Fruit fly (Drosophila melanogaster) whole organism, embryonic: Measurements from ENCODE around the gene Pdxk.

Experiments used
- Antp ChIP-seq: fragments of 200-800 bp; sonication (Bioruptor generic); optimal IDR thresholded peaks from 3 replicates; lab custom pipeline; 2016; ENCODE audit warnings: missing biosample characterization, missing genetic modification characterization
- Awh ChIP-seq: fragments of 200-800 bp; sonication (Bioruptor generic); IDR thresholded peaks from 2 replicates; pipeline ENCODE4, ENCODE4 v1.3.6; 2022; ENCODE audit warnings: missing biosample characterization, missing genetic modification characterization
- CG10209 ChIP-seq: fragments of 200-800 bp; sonication (Bioruptor generic); optimal IDR thresholded peaks from 3 replicates; lab custom pipeline; 2017; ENCODE audit warnings: missing biosample characterization, mild to moderate bottlenecking, missing genetic modification characterization, missing genetic modification reagents
- CG12391 ChIP-seq: fragments of 200-800 bp; sonication (Bioruptor generic); optimal IDR thresholded peaks from 3 replicates; lab custom pipeline; 2018; ENCODE audit warnings: missing biosample characterization, mild to moderate bottlenecking, missing genetic modification characterization, moderate library complexity
- CG12659 ChIP-seq: fragments of 200-800 bp; sonication (Bioruptor generic); optimal IDR thresholded peaks from 3 replicates; lab custom pipeline; 2017; ENCODE audit warnings: mild to moderate bottlenecking, missing biosample characterization, missing genetic modification reagents, missing genetic modification characterization
- CG12769 ChIP-seq: fragments of 200-800 bp; sonication (Bioruptor generic); optimal IDR thresholded peaks from 2 replicates; lab custom pipeline; 2019; ENCODE audit warnings: missing biosample characterization, mild to moderate bottlenecking, missing genetic modification characterization, moderate library complexity
- CG14050 ChIP-seq: fragments of 200-800 bp; sonication (Bioruptor generic); IDR thresholded peaks from 3 replicates; pipeline ENCODE4 v1.3.6; 2022; ENCODE audit warnings: missing biosample characterization, missing genetic modification characterization
- CG14441 ChIP-seq: fragments of 200-800 bp; sonication (Bioruptor generic); IDR thresholded peaks from 2 replicates; pipeline ENCODE4 v1.3.6; 2022; ENCODE audit warnings: missing biosample characterization, missing genetic modification characterization
- CG14860 ChIP-seq: fragments of 200-800 bp; sonication (Bioruptor generic); IDR thresholded peaks from 3 replicates; pipeline ENCODE4 v1.3.6; 2022; ENCODE audit warnings: missing biosample characterization, missing genetic modification characterization; ENCODE audit not compliant: partially characterized antibody
- CG15601 ChIP-seq: fragments of 200-800 bp; sonication (Bioruptor generic); optimal IDR thresholded peaks from 3 replicates; lab custom pipeline; 2019; ENCODE audit warnings: missing biosample characterization, mild to moderate bottlenecking, missing genetic modification characterization, moderate library complexity
- CG1603 ChIP-seq: fragments of 200-800 bp; sonication (Bioruptor generic); optimal IDR thresholded peaks from 2 replicates; lab custom pipeline; 2019; ENCODE audit warnings: missing biosample characterization, mild to moderate bottlenecking, missing genetic modification characterization, moderate library complexity
- CG17186 ChIP-seq: fragments of 200-800 bp; sonication (Bioruptor generic); optimal IDR thresholded peaks from 3 replicates; lab custom pipeline; 2017; ENCODE audit warnings: missing biosample characterization, missing genetic modification reagents, missing genetic modification characterization
- CG17328 ChIP-seq: fragments of 200-800 bp; sonication (Bioruptor generic); IDR thresholded peaks from 2 replicates; pipeline ENCODE4 v1.3.6; 2022; ENCODE audit warnings: missing biosample characterization, missing genetic modification characterization
- CG17361 ChIP-seq: fragments of 200-800 bp; sonication (Bioruptor generic); IDR thresholded peaks from 3 replicates; pipeline ENCODE4 v1.3.6; 2022; ENCODE audit warnings: missing biosample characterization, missing genetic modification characterization
- CG17829 ChIP-seq: fragments of 200-800 bp; optimal IDR thresholded peaks from 2 replicates; lab custom pipeline; 2019; ENCODE audit warnings: missing biosample characterization, mild to moderate bottlenecking, missing genetic modification characterization, moderate library complexity
- CG2678 ChIP-seq: fragments of 200-800 bp; sonication (Bioruptor generic); optimal IDR thresholded peaks from 3 replicates; lab custom pipeline; 2019; ENCODE audit warnings: missing biosample characterization, mild to moderate bottlenecking, missing genetic modification characterization, moderate library complexity
- CG30020 ChIP-seq: fragments of 200-800 bp; optimal IDR thresholded peaks from 2 replicates; lab custom pipeline; 2019; ENCODE audit warnings: missing biosample characterization, mild to moderate bottlenecking, missing genetic modification characterization, moderate library complexity
- CG34422 ChIP-seq: fragments of 200-800 bp; sonication (Bioruptor generic); IDR thresholded peaks from 3 replicates; pipeline ENCODE4 v1.3.6; 2022; ENCODE audit warnings: missing biosample characterization, missing genetic modification characterization
- CG3726 ChIP-seq: fragments of 200-800 bp; sonication (Bioruptor generic); IDR thresholded peaks from 3 replicates; pipeline ENCODE4, ENCODE4 v1.3.6; 2022; ENCODE audit warnings: missing biosample characterization, missing genetic modification characterization
- CG6654 ChIP-seq: fragments of 200-800 bp; sonication (Bioruptor generic); optimal IDR thresholded peaks from 2 replicates; lab custom pipeline; 2017; ENCODE audit warnings: missing biosample characterization, mild to moderate bottlenecking, missing genetic modification characterization
- CG6689 ChIP-seq: fragments of 200-800 bp; sonication (Bioruptor generic); IDR thresholded peaks from 2 replicates; pipeline ENCODE4 v1.3.6; 2022; ENCODE audit warnings: missing biosample characterization, missing genetic modification characterization
- CG7357 ChIP-seq: fragments of 200-800 bp; sonication (Bioruptor generic); IDR thresholded peaks from 3 replicates; pipeline ENCODE4 v1.3.6; 2022; ENCODE audit warnings: missing biosample characterization, missing genetic modification characterization
- Eip74EF ChIP-seq, 2 experiments: fragments of 200-800 bp in 1 of 2; fragments of >200 bp in 1 of 2; sonication (Bioruptor generic) in 1 of 2; optimal IDR thresholded peaks; 2 replicates each; lab custom pipeline; 2017 to 2019; ENCODE audit warnings: missing biosample characterization in 2 of 2, missing genetic modification characterization in 2 of 2, mild to moderate bottlenecking in 1 of 2, moderate library complexity in 1 of 2
- Hsf ChIP-seq: fragments of 200-800 bp; sonication (Bioruptor generic); optimal IDR thresholded peaks from 3 replicates; lab custom pipeline; 2016; ENCODE audit warnings: missing biosample characterization, missing genetic modification characterization
- Kr ChIP-seq: fragments of 200-800 bp; sonication (Bioruptor generic); optimal IDR thresholded peaks from 2 replicates; lab custom pipeline; 2017; ENCODE audit warnings: missing biosample characterization, mild to moderate bottlenecking, missing genetic modification characterization
- Poxn ChIP-seq: fragments of 200-800 bp; sonication (Bioruptor generic); IDR thresholded peaks from 2 replicates; pipeline ENCODE4 v1.3.6; 2022; ENCODE audit warnings: missing biosample characterization, missing genetic modification characterization
- Sin3A ChIP-seq: fragments of >200 bp; optimal IDR thresholded peaks from 2 replicates; lab custom pipeline; 2018
- Xbp1 ChIP-seq: fragments of 200-800 bp; sonication (Bioruptor generic); optimal IDR thresholded peaks from 3 replicates; lab custom pipeline; 2016; ENCODE audit warnings: missing biosample characterization, mild to moderate bottlenecking, missing genetic modification characterization
- bowl ChIP-seq: fragments of 200-800 bp; sonication (Bioruptor generic); IDR thresholded peaks from 2 replicates; pipeline ENCODE4 v1.3.6; 2022; ENCODE audit warnings: missing biosample characterization, missing genetic modification characterization
- br ChIP-seq: fragments of >200 bp; optimal IDR thresholded peaks from 2 replicates; lab custom pipeline; 2017
- crp ChIP-seq, 2 experiments: fragments of 200-800 bp; sonication (Bioruptor generic); optimal IDR thresholded peaks; 2 replicates in 1 of 2; 3 replicates in 1 of 2; lab custom pipeline; 2017; ENCODE audit warnings: missing biosample characterization in 2 of 2, missing genetic modification characterization in 2 of 2, mild to moderate bottlenecking in 1 of 2, moderate library complexity in 1 of 2
- dpn ChIP-seq, 2 experiments: fragments of 200-800 bp; sonication (Bioruptor generic); optimal IDR thresholded peaks; 3 replicates each; lab custom pipeline; 2016; ENCODE audit warnings: missing biosample characterization in 2 of 2, missing genetic modification characterization in 2 of 2
- gsb-n ChIP-seq: fragments of 200-800 bp; sonication (Bioruptor generic); optimal IDR thresholded peaks from 3 replicates; lab custom pipeline; 2018; ENCODE audit warnings: missing biosample characterization, mild to moderate bottlenecking, missing genetic modification characterization
- hth ChIP-seq: fragments of >200 bp; optimal IDR thresholded peaks from 2 replicates; lab custom pipeline; 2017; ENCODE audit warnings: inconsistent platforms
- insv ChIP-seq, 2 experiments: fragments of 200-800 bp; sonication (Bioruptor generic); optimal IDR thresholded peaks; 3 replicates each; lab custom pipeline; 2016 to 2018; ENCODE audit warnings: missing biosample characterization in 2 of 2, missing genetic modification characterization in 2 of 2
- inv ChIP-seq: fragments of 200-800 bp; sonication (Bioruptor generic); IDR thresholded peaks from 2 replicates; pipeline ENCODE4 v1.3.6; 2022; ENCODE audit warnings: missing biosample characterization, missing genetic modification characterization; ENCODE audit not compliant: partially characterized antibody
- lola ChIP-seq, 3 experiments: fragments of >200 bp in 2 of 3; fragments of 200-800 bp in 1 of 3; sonication (Bioruptor generic) in 1 of 3; optimal IDR thresholded peaks; 2 replicates each; lab custom pipeline; 2017 to 2019; ENCODE audit warnings: missing biosample characterization in 3 of 3, missing genetic modification characterization in 3 of 3, mild to moderate bottlenecking in 1 of 3, moderate library complexity in 1 of 3
- otp ChIP-seq: fragments of 200-800 bp; sonication (Bioruptor generic); IDR thresholded peaks from 3 replicates; pipeline ENCODE4, ENCODE4 v1.3.6; 2022; ENCODE audit warnings: missing biosample characterization, missing genetic modification characterization
- phol ChIP-seq: fragments of 200-800 bp; sonication (Bioruptor generic); optimal IDR thresholded peaks from 3 replicates; lab custom pipeline; 2018; ENCODE audit warnings: missing biosample characterization, mild to moderate bottlenecking, missing genetic modification characterization, moderate library complexity
- prd ChIP-seq, 3 experiments: fragments of >200 bp in 2 of 3; fragments of 200-800 bp in 1 of 3; sonication (Bioruptor generic) in 1 of 3; optimal IDR thresholded peaks in 2 of 3; IDR thresholded peaks in 1 of 3; 2 replicates in 2 of 3; 3 replicates in 1 of 3; pipeline versions ENCODE4 v1.3.6 to Lab custom; 2017 to 2022; ENCODE audit warnings: missing biosample characterization in 1 of 3, missing genetic modification characterization in 1 of 3
- pzg ChIP-seq: fragments of 200-800 bp; sonication (Bioruptor generic); optimal IDR thresholded peaks from 3 replicates; lab custom pipeline; 2018; ENCODE audit warnings: missing biosample characterization, mild to moderate bottlenecking, missing genetic modification characterization, moderate library complexity
- sc ChIP-seq, 3 experiments: fragments of >200 bp in 2 of 3; fragments of 200-800 bp in 1 of 3; sonication (Bioruptor generic) in 1 of 3; optimal IDR thresholded peaks; 2 replicates in 2 of 3; 3 replicates in 1 of 3; lab custom pipeline; 2017; ENCODE audit warnings: mild to moderate bottlenecking in 1 of 3, missing biosample characterization in 1 of 3, missing genetic modification characterization in 1 of 3, missing genetic modification reagents in 1 of 3
- sd ChIP-seq: fragments of 200-800 bp; sonication (Bioruptor generic); optimal IDR thresholded peaks from 3 replicates; lab custom pipeline; 2018; ENCODE audit warnings: missing biosample characterization, mild to moderate bottlenecking, missing genetic modification characterization, moderate library complexity
- ttk ChIP-seq: fragments of 200-800 bp; sonication (Bioruptor generic); IDR thresholded peaks from 2 replicates; pipeline ENCODE4 v2.1.2; 2022; ENCODE audit warnings: missing biosample characterization, missing genetic modification characterization

Pdxk gene

dm6 chr3L:9398435-9398981 is 38.4 kb downstream of the Pdxk start (continued):
- TF ChIP-seq br (lab: Kevin White, UChicago) (no peak), CG17186 (GFP tag; lab: Kevin White, UChicago) (no peak), crp (GFP tag; optimal IDR thresholded peaks at IDR 0.05; lab: Kevin White, UChicago) (no peak), otp (GFP tag; lab: Robert Waterston, UW) (0 out of 3 replicates have a peak, but pooled peaks have one; percentile 38), dpn (GFP tag; optimal IDR thresholded peaks at IDR 0.05; lab: Kevin White, UChicago) (no peak), CG17328 (no peak), CG17829 (tag; lab: Kevin White, UChicago) (no peak), CG2678 (tag; lab: Kevin White, UChicago) (no peak), CG12659 (GFP tag; lab: Kevin White, UChicago) (no peak), CG12769 (no peak), lola (GFP tag; optimal IDR thresholded peaks at IDR 0.05; lab: Kevin White, UChicago) (no peak), CG10209 (GFP tag; lab: Kevin White, UChicago) (no peak), insv (GFP tag; optimal IDR thresholded peaks at IDR 0.05; lab: Kevin White, UChicago) (no peak), CG12391 (tag; lab: Kevin White, UChicago) (no peak), Antp (no peak), sc (optimal IDR thresholded peaks at IDR 0.05; lab: Kevin White, UChicago) (no peak), sc (GFP tag; optimal IDR thresholded peaks at IDR 0.05; lab: Kevin White, UChicago) (no peak), Eip74EF (GFP tag; optimal IDR thresholded peaks at IDR 0.05; lab: Kevin White, UChicago) (no peak), CG6654 (GFP tag; lab: Kevin White, UChicago) (no peak), CG30020 (no peak), gsb-n (no peak), phol (tag; lab: Kevin White, UChicago) (peak; percentile 4), CG1603 (peak; percentile 35), hth (lab: Kevin White, UChicago) (no peak), CG14050 (GFP tag; lab: Robert Waterston, UW) (no peak), bowl (no peak), CG3726 (GFP tag; lab: Robert Waterston, UW) (no peak), pzg (no peak), Kr (GFP tag; lab: Kevin White, UChicago) (no peak), Poxn (no peak), CG14860 (GFP tag; lab: Robert Waterston, UW) (no peak), Xbp1 (no peak), CG15601 (tag; lab: Kevin White, UChicago) (no peak), ttk (GFP tag; lab: Robert Waterston, UW) (0 out of 2 replicates have a peak, but pooled peaks have one; percentile 22), sd (tag; lab: Kevin White, UChicago) (peak; percentile 30), Awh (no peak), CG6689 (GFP tag; lab: Robert Waterston, UW) (no peak), Hsf (GFP tag; lab: Kevin White, UChicago) (no peak), CG34422 (0 out of 3 replicates have a peak, but pooled peaks have one; percentile 15), prd (optimal IDR thresholded peaks at IDR 0.05; lab: Kevin White, UChicago) (no peak), prd (GFP tag; IDR thresholded peaks at IDR 0.05; lab: Robert Waterston, UW) (peak; percentile 31; the same call in 1 of the 3 replicates), CG7357 (GFP tag; lab: Robert Waterston, UW) (peak; percentile 39; the same call in 1 of the 3 replicates), Sin3A (lab: Kevin White, UChicago) (no peak), inv (GFP tag; lab: Robert Waterston, UW) (no peak), CG14441 (GFP tag; lab: Robert Waterston, UW) (0 out of 2 replicates have a peak, but pooled peaks have one; percentile 8), CG17361 (GFP tag; lab: Robert Waterston, UW) (no peak)
